Worm (Caenorhabditis elegans) whole organism, young adult: Measurements from ENCODE around the gene F13D12.3.

Source experiments
- B0019.2 ChIP-seq: fragments of 200-800 bp; sonication (Bioruptor generic); conservative IDR thresholded peaks from 2 replicates; pipeline ENCODE4 v1.3.6; 2022; ENCODE audit warnings: missing genetic modification reagents, missing genetic modification characterization, missing compliant biosample characterization
- C06A6.2 ChIP-seq: fragments of 200-800 bp; sonication (Bioruptor generic); conservative IDR thresholded peaks from 2 replicates; pipeline ENCODE4 v1.3.6; 2022; ENCODE audit warnings: missing genetic modification characterization, missing compliant biosample characterization
- C17E4.6 ChIP-seq: fragments of 200-800 bp; sonication (Bioruptor generic); IDR thresholded peaks from 2 replicates; pipeline ENCODE4 v1.3.6; 2022; ENCODE audit warnings: missing genetic modification reagents, missing genetic modification characterization, missing compliant biosample characterization
- D2030.7 ChIP-seq: fragments of 200-800 bp; sonication (Bioruptor generic); IDR thresholded peaks from 2 replicates; pipeline ENCODE4 v1.3.6; 2022; ENCODE audit warnings: missing genetic modification reagents, missing genetic modification characterization, missing compliant biosample characterization
- F33H1.4 ChIP-seq: fragments of 200-800 bp; sonication (Bioruptor generic); IDR thresholded peaks from 2 replicates; pipeline ENCODE4 v1.3.6; 2022; ENCODE audit warnings: missing genetic modification reagents, missing genetic modification characterization, missing compliant biosample characterization
- F57A8.1 ChIP-seq: fragments of 200-800 bp; sonication (Bioruptor generic); optimal IDR thresholded peaks from 2 replicates; lab custom pipeline; 2018; ENCODE audit warnings: mild to moderate bottlenecking, missing genetic modification characterization, moderate library complexity, missing compliant biosample characterization
- K11D2.4 ChIP-seq: fragments of 200-800 bp; sonication (Bioruptor generic); IDR thresholded peaks from 2 replicates; pipeline ENCODE4 v1.3.6; 2022; ENCODE audit warnings: missing genetic modification reagents, missing genetic modification characterization, missing compliant biosample characterization
- ZK185.1 ChIP-seq: sonication (generic microtip); optimal IDR thresholded peaks from 2 replicates; lab custom pipeline; 2016; ENCODE audit warnings: mild to moderate bottlenecking, missing genetic modification characterization, missing compliant biosample characterization; ENCODE audit not compliant: poor library complexity, severe bottlenecking
- aptf-2 ChIP-seq: fragments of 200-800 bp; sonication (Bioruptor generic); conservative IDR thresholded peaks from 2 replicates; pipeline ENCODE4 v1.3.6; 2022; ENCODE audit warnings: missing genetic modification reagents, missing genetic modification characterization, missing compliant biosample characterization
- athp-1 ChIP-seq: sonication (generic microtip); optimal IDR thresholded peaks from 2 replicates; lab custom pipeline; 2017; ENCODE audit warnings: mild to moderate bottlenecking, missing genetic modification characterization, missing compliant biosample characterization
- attf-5 ChIP-seq: fragments of 200-800 bp; sonication (Bioruptor generic); optimal IDR thresholded peaks from 2 replicates; lab custom pipeline; 2018; ENCODE audit warnings: mild to moderate bottlenecking, missing genetic modification characterization, missing compliant biosample characterization
- cebp-1 ChIP-seq, 2 experiments: fragments of 200-800 bp in 1 of 2; sonication (Bioruptor generic) in 1 of 2; sonication (generic microtip) in 1 of 2; IDR thresholded peaks in 1 of 2; optimal IDR thresholded peaks in 1 of 2; 2 replicates each; pipeline versions ENCODE4 v1.3.6 to Lab custom; 2017 to 2022; ENCODE audit warnings: missing compliant biosample characterization in 2 of 2, missing genetic modification characterization in 2 of 2, mild to moderate bottlenecking in 1 of 2, missing genetic modification reagents in 1 of 2, moderate library complexity in 1 of 2
- chd-7 ChIP-seq: sonication (generic microtip); optimal IDR thresholded peaks from 2 replicates; lab custom pipeline; 2016; ENCODE audit warnings: mild to moderate bottlenecking, missing genetic modification characterization, moderate library complexity, missing compliant biosample characterization
- dox-1 ChIP-seq: fragments of 200-800 bp; sonication (Bioruptor generic); IDR thresholded peaks from 2 replicates; pipeline ENCODE4 v1.3.6; 2022; ENCODE audit warnings: missing genetic modification reagents, missing genetic modification characterization, missing compliant biosample characterization
- dpl-1 ChIP-seq: fragments of 150-350 bp; optimal IDR thresholded peaks from 2 replicates; lab custom pipeline; 2014; ENCODE audit warnings: missing biosample characterization, missing genetic modification reagents, missing genetic modification characterization
- efl-1 ChIP-seq: fragments of 150-350 bp; optimal IDR thresholded peaks from 2 replicates; lab custom pipeline; 2014; ENCODE audit warnings: missing biosample characterization, missing genetic modification reagents, missing genetic modification characterization
- egrh-3 ChIP-seq: fragments of 200-800 bp; sonication (Bioruptor generic); IDR thresholded peaks from 2 replicates; pipeline ENCODE4 v1.3.6; 2022; ENCODE audit warnings: missing genetic modification reagents, missing genetic modification characterization, missing compliant biosample characterization
- fkh-3 ChIP-seq: sonication (generic microtip); optimal IDR thresholded peaks from 2 replicates; lab custom pipeline; 2016; ENCODE audit warnings: mild to moderate bottlenecking, missing genetic modification characterization, missing compliant biosample characterization
- him-1 ChIP-seq: sonication (generic microtip); optimal IDR thresholded peaks from 2 replicates; lab custom pipeline; 2016; ENCODE audit warnings: missing genotype, missing genetic modification reagents, missing genetic modification characterization, missing compliant biosample characterization
- hmg-1.2 ChIP-seq: fragments of 200-800 bp; sonication (Bioruptor generic); IDR thresholded peaks from 2 replicates; pipeline ENCODE4 v1.3.6; 2022; ENCODE audit warnings: missing genetic modification reagents, missing genetic modification characterization, missing compliant biosample characterization
- lin-26 ChIP-seq: fragments of 200-800 bp; sonication (Bioruptor generic); IDR thresholded peaks from 2 replicates; pipeline ENCODE4 v1.3.6; 2022; ENCODE audit warnings: missing genetic modification reagents, missing genetic modification characterization, missing compliant biosample characterization
- lin-35 ChIP-seq, 3 experiments: fragments of 150-350 bp in 2 of 3; sonication (generic microtip) in 1 of 3; optimal IDR thresholded peaks; 2 replicates each; lab custom pipeline; 2014 to 2018; ENCODE audit warnings: missing biosample characterization in 3 of 3, missing genetic modification characterization in 3 of 3, missing genetic modification reagents in 3 of 3
- lin-54 ChIP-seq: fragments of 200-800 bp; sonication (Bioruptor generic); optimal IDR thresholded peaks from 2 replicates; lab custom pipeline; 2018; ENCODE audit warnings: mild to moderate bottlenecking, missing genetic modification characterization, missing compliant biosample characterization
- madf-3 ChIP-seq: fragments of 200-800 bp; sonication (Bioruptor generic); IDR thresholded peaks from 2 replicates; pipeline ENCODE4 v1.3.6; 2022; ENCODE audit warnings: missing genetic modification reagents, missing genetic modification characterization, missing compliant biosample characterization
- madf-6 ChIP-seq: fragments of 200-800 bp; sonication (Bioruptor generic); IDR thresholded peaks from 2 replicates; pipeline ENCODE4 v1.3.6; 2022; ENCODE audit warnings: missing genetic modification reagents, missing genetic modification characterization, missing compliant biosample characterization
- madf-8 ChIP-seq: fragments of 200-800 bp; sonication (Bioruptor generic); conservative IDR thresholded peaks from 2 replicates; pipeline ENCODE4 v1.3.6; 2022; ENCODE audit warnings: missing genetic modification reagents, missing genetic modification characterization, missing compliant biosample characterization
- mcd-1 ChIP-seq: fragments of 200-800 bp; sonication (Bioruptor generic); IDR thresholded peaks from 2 replicates; pipeline ENCODE4 v1.3.6; 2022; ENCODE audit warnings: missing genetic modification reagents, missing genetic modification characterization, missing compliant biosample characterization
- nhr-179 ChIP-seq: sonication (generic microtip); optimal IDR thresholded peaks from 2 replicates; lab custom pipeline; 2016; ENCODE audit warnings: mild to moderate bottlenecking, missing genetic modification characterization, missing compliant biosample characterization
- nhr-80 ChIP-seq: sonication (generic microtip); optimal IDR thresholded peaks from 2 replicates; lab custom pipeline; 2016; ENCODE audit warnings: missing genetic modification characterization, missing compliant biosample characterization
- pha-4 ChIP-seq: fragments of 150-350 bp; sonication (generic microtip); optimal IDR thresholded peaks from 2 replicates; lab custom pipeline; 2014; ENCODE audit warnings: missing biosample characterization, missing genetic modification reagents, missing genetic modification characterization
- sdz-38 ChIP-seq: sonication (generic microtip); optimal IDR thresholded peaks from 2 replicates; lab custom pipeline; 2016; ENCODE audit warnings: missing genotype, missing genetic modification characterization, missing compliant biosample characterization
- snpc-1.1 ChIP-seq: sonication (generic microtip); optimal IDR thresholded peaks from 2 replicates; lab custom pipeline; 2017; ENCODE audit warnings: missing genetic modification characterization, mild to moderate bottlenecking, missing compliant biosample characterization, antibody characterized with exemption, moderate library complexity, missing genotype, missing genetic modification reagents; ENCODE audit not compliant: insufficient read depth
- snpc-1.3 ChIP-seq: sonication (generic microtip); optimal IDR thresholded peaks from 2 replicates; lab custom pipeline; 2017; ENCODE audit warnings: missing genetic modification characterization, mild to moderate bottlenecking, missing compliant biosample characterization, antibody characterized with exemption, moderate library complexity, missing genotype, missing genetic modification reagents; ENCODE audit not compliant: insufficient read depth
- snpc-3.4 ChIP-seq: sonication (generic microtip); optimal IDR thresholded peaks from 2 replicates; lab custom pipeline; 2017; ENCODE audit warnings: missing genetic modification characterization, mild to moderate bottlenecking, missing compliant biosample characterization, antibody characterized with exemption, moderate library complexity, missing genotype, missing genetic modification reagents
- snpc-4 ChIP-seq, 5 experiments: fragments of 150-350 bp in 1 of 5; sonication (generic microtip) in 4 of 5; optimal IDR thresholded peaks; 2 replicates each; lab custom pipeline; 2014 to 2018; ENCODE audit warnings: missing genetic modification characterization in 5 of 5, missing biosample characterization in 3 of 5, antibody characterized with exemption in 2 of 5, mild to moderate bottlenecking in 2 of 5, missing compliant biosample characterization in 2 of 5, missing genotype in 2 of 5, moderate library complexity in 2 of 5, missing genetic modification reagents in 1 of 5
- tbp1 ChIP-seq: fragments of 200-800 bp; sonication (Bioruptor generic); optimal IDR thresholded peaks from 2 replicates; lab custom pipeline; 2018; ENCODE audit warnings: mild to moderate bottlenecking, missing genetic modification characterization, missing compliant biosample characterization
- tlf-1 ChIP-seq: fragments of 200-800 bp; sonication (Bioruptor generic); optimal IDR thresholded peaks from 2 replicates; lab custom pipeline; 2018; ENCODE audit warnings: mild to moderate bottlenecking, missing genetic modification characterization, missing compliant biosample characterization
- unc-130 ChIP-seq: sonication (generic microtip); optimal IDR thresholded peaks from 2 replicates; lab custom pipeline; 2016; ENCODE audit warnings: missing genetic modification reagents, missing genetic modification characterization, missing compliant biosample characterization
- zfh-2 ChIP-seq: fragments of 200-800 bp; sonication (Bioruptor generic); conservative IDR thresholded peaks from 2 replicates; pipeline ENCODE4 v1.3.6; 2022; ENCODE audit warnings: missing genetic modification reagents, missing genetic modification characterization, missing compliant biosample characterization
- zim-3 ChIP-seq: sonication (generic microtip); optimal IDR thresholded peaks from 2 replicates; lab custom pipeline; 2017; ENCODE audit warnings: mild to moderate bottlenecking, missing genetic modification characterization, moderate library complexity, missing compliant biosample characterization
- ztf-18 ChIP-seq: sonication (generic microtip); optimal IDR thresholded peaks from 2 replicates; lab custom pipeline; 2016; ENCODE audit warnings: missing genotype, mild to moderate bottlenecking, missing genetic modification characterization, missing compliant biosample characterization
- ztf-22 ChIP-seq: fragments of 200-800 bp; sonication (Bioruptor generic); optimal IDR thresholded peaks from 2 replicates; lab custom pipeline; 2018; ENCODE audit warnings: mild to moderate bottlenecking, missing genetic modification characterization, moderate library complexity, missing compliant biosample characterization
- ztf-3 ChIP-seq: fragments of 200-800 bp; sonication (Bioruptor generic); optimal IDR thresholded peaks from 2 replicates; lab custom pipeline; 2018; ENCODE audit warnings: mild to moderate bottlenecking, missing genetic modification characterization, missing compliant biosample characterization

F13D12.3 gene

ce11 chrII:11725615-11726014 lies 5.4 kb downstream of the F13D12.3 start:
- TF ChIP-seq C06A6.2 (GFP tag; lab: Robert Waterston, UW) (no peak), zfh-2 (GFP tag; lab: Robert Waterston, UW) (peak; percentile 52; the same call in 1 of the 2 replicates), chd-7 (tag; lab: Kevin White, UChicago) (peak; percentile 3), sdz-38 (tag; lab: Kevin White, UChicago) (no peak), aptf-2 (no peak)

ce11 chrII:11726470-11727106 lies 6.4 kb downstream of the F13D12.3 start, which contains the start of gene F13D12.5:
Gene F13D12.5, plus strand, starts transcription at chrII:11726814.
- no peak for TF ChIP-seq nhr-179
- 0 out of 2 replicates have a peak, but pooled peaks have one; percentile 9 for TF ChIP-seq C17E4.6 (GFP tag; lab: Robert Waterston, UW)
- TF ChIP-seq tlf-1: no peak
- TF ChIP-seq K11D2.4: no peak
- peak; percentile 7 for TF ChIP-seq attf-5
- no peak for TF ChIP-seq nhr-80 (tag; lab: Kevin White, UChicago)
- peak; percentile 38 for TF ChIP-seq snpc-1.1 (tag; lab: Kevin White, UChicago)
- no peak for TF ChIP-seq fkh-3 (tag; lab: Kevin White, UChicago)
- TF ChIP-seq egrh-3: peak; percentile 86
- TF ChIP-seq tbp1 (GFP tag; lab: Kevin White, UChicago): peak; percentile 2
- TF ChIP-seq ztf-18: peak; percentile 6
- TF ChIP-seq D2030.7 (GFP tag; lab: Robert Waterston, UW): peak; percentile 86
- peak; percentile 87 for TF ChIP-seq zfh-2 (GFP tag; lab: Robert Waterston, UW)
- no peak for TF ChIP-seq ZK185.1 (tag; lab: Kevin White, UChicago)
- peak; percentile 88 for TF ChIP-seq efl-1 (GFP tag; lab: Kevin White, UChicago)
- peak; percentile 89 for TF ChIP-seq madf-8 (GFP tag; lab: Robert Waterston, UW)
- TF ChIP-seq dpl-1 (GFP tag; lab: Kevin White, UChicago): peak; percentile 74
- no peak for TF ChIP-seq aptf-2
- peak; percentile 23 for TF ChIP-seq snpc-1.3 (tag; lab: Kevin White, UChicago)
- TF ChIP-seq madf-3 (GFP tag; lab: Robert Waterston, UW): peak; percentile 39; the same call in 1 of the 2 replicates
- TF ChIP-seq lin-54 (GFP tag; lab: Kevin White, UChicago): peak; percentile 84
- peak; percentile 37 for TF ChIP-seq unc-130 (GFP tag; lab: Kevin White, UChicago)
- TF ChIP-seq athp-1: peak; percentile 32
- peak; percentile 44 for TF ChIP-seq zim-3 (tag; lab: Kevin White, UChicago)
- TF ChIP-seq B0019.2 (GFP tag; lab: Robert Waterston, UW): peak; percentile 35; the same call in 1 of the 2 replicates
- no peak for TF ChIP-seq pha-4 (tag; lab: Kevin White, UChicago)
- peak; percentile 71 for TF ChIP-seq snpc-3.4
- no peak for TF ChIP-seq snpc-4 (GFP tag; optimal IDR thresholded peaks at IDR 0.05; lab: Kevin White, UChicago)
- peak in 1 of 4 experiments; percentile 1 for TF ChIP-seq snpc-4 (tag; optimal IDR thresholded peaks at IDR 0.05; lab: Kevin White, UChicago)
- TF ChIP-seq dox-1 (GFP tag; lab: Robert Waterston, UW): peak; percentile 43
- peak; percentile 95 for TF ChIP-seq F33H1.4 (GFP tag; lab: Robert Waterston, UW)
- peak; percentile 18; the same call in 1 of the 2 replicates for TF ChIP-seq hmg-1.2 (GFP tag; lab: Robert Waterston, UW)
- no peak for TF ChIP-seq ztf-3 (GFP tag; lab: Kevin White, UChicago)
- TF ChIP-seq lin-26 (GFP tag; lab: Robert Waterston, UW): 0 out of 2 replicates have a peak, but pooled peaks have one; percentile 60
- TF ChIP-seq F57A8.1 (GFP tag; lab: Kevin White, UChicago): no peak
- no peak for TF ChIP-seq him-1
- peak; percentile 94 for TF ChIP-seq madf-6 (GFP tag; lab: Robert Waterston, UW)
- peak in 2 of 3 experiments; percentile 5 to 52 for TF ChIP-seq lin-35 (GFP tag; optimal IDR thresholded peaks at IDR 0.05; lab: Kevin White, UChicago)
- TF ChIP-seq mcd-1: peak; percentile 43; the same call in 1 of the 2 replicates
- TF ChIP-seq cebp-1 (GFP tag; IDR thresholded peaks at IDR 0.05; lab: Robert Waterston, UW): no peak
- TF ChIP-seq cebp-1 (tag; optimal IDR thresholded peaks at IDR 0.05; lab: Kevin White, UChicago): peak; percentile 14
- no peak for TF ChIP-seq ztf-22 (GFP tag; lab: Kevin White, UChicago)
